Worm (Caenorhabditis elegans) whole organism, L1 larva: ENCODE results near the gene tub-1.

Experiments used
- C34B4.2 ChIP-seq: sonication (generic microtip); optimal IDR thresholded peaks from 2 replicates; lab custom pipeline; 2017; ENCODE audit warnings: mild to moderate bottlenecking, missing genetic modification characterization, missing compliant biosample characterization
- F16B12.6 ChIP-seq: fragments of 150-350 bp; optimal IDR thresholded peaks from 2 replicates; lab custom pipeline; 2014; ENCODE audit warnings: missing biosample characterization, missing genetic modification characterization
- Y116A8C.19 ChIP-seq: sonication (generic microtip); optimal IDR thresholded peaks from 2 replicates; lab custom pipeline; 2016; ENCODE audit warnings: missing compliant biosample characterization, missing genetic modification characterization, borderline replicate concordance
- alr-1 ChIP-seq: fragments of 200-800 bp; sonication (Bioruptor generic); optimal IDR thresholded peaks from 2 replicates; lab custom pipeline; 2018; ENCODE audit warnings: borderline replicate concordance, mild to moderate bottlenecking, missing genetic modification characterization, missing compliant biosample characterization
- ceh-8 ChIP-seq: fragments of 200-800 bp; sonication (Bioruptor generic); optimal IDR thresholded peaks from 2 replicates; lab custom pipeline; 2018; ENCODE audit warnings: mild to moderate bottlenecking, missing genetic modification characterization, moderate library complexity, missing compliant biosample characterization
- ceh-88 ChIP-seq: fragments of 200-800 bp; sonication (Bioruptor generic); IDR thresholded peaks from 2 replicates; pipeline ENCODE4 v1.3.6; 2022; ENCODE audit warnings: missing genetic modification characterization, missing compliant biosample characterization
- ces-1 ChIP-seq: fragments of 150-350 bp; optimal IDR thresholded peaks from 2 replicates; lab custom pipeline; 2014; ENCODE audit warnings: missing biosample characterization, missing genetic modification reagents, missing genetic modification characterization
- dsc-1 ChIP-seq: sonication (generic microtip); optimal IDR thresholded peaks from 2 replicates; lab custom pipeline; 2016; ENCODE audit warnings: mild to moderate bottlenecking, missing genetic modification characterization, missing compliant biosample characterization
- egl-13 ChIP-seq: sonication (generic microtip); optimal IDR thresholded peaks from 2 replicates; lab custom pipeline; 2016; ENCODE audit warnings: missing genotype, missing genetic modification reagents, missing genetic modification characterization, missing compliant biosample characterization
- egl-27 ChIP-seq, 2 experiments: fragments of 150-350 bp in 1 of 2; sonication (generic microtip); optimal IDR thresholded peaks; 3 replicates each; lab custom pipeline; 2017 to 2018; ENCODE audit warnings: missing biosample characterization in 2 of 2, missing genetic modification characterization in 2 of 2, missing genetic modification reagents in 2 of 2
- elt-3 ChIP-seq, 6 experiments: fragments of 150-350 bp in 1 of 6; sonication (generic microtip); optimal IDR thresholded peaks; 2 replicates each; lab custom pipeline; 2017 to 2018; ENCODE audit warnings: missing biosample characterization in 6 of 6, missing genetic modification characterization in 6 of 6, inconsistent platforms in 1 of 6
- ets-5 ChIP-seq: fragments of 200-800 bp; sonication (Bioruptor generic); IDR thresholded peaks from 2 replicates; pipeline ENCODE4 v1.3.6; 2022; ENCODE audit warnings: missing genetic modification characterization, missing compliant biosample characterization
- fkh-10 ChIP-seq: sonication (generic microtip); optimal IDR thresholded peaks from 2 replicates; lab custom pipeline; 2017; ENCODE audit warnings: missing biosample characterization, missing genetic modification reagents, missing genetic modification characterization
- fkh-4 ChIP-seq: sonication (generic microtip); optimal IDR thresholded peaks from 2 replicates; lab custom pipeline; 2016; ENCODE audit warnings: missing compliant biosample characterization, missing genetic modification characterization, borderline replicate concordance
- fkh-8 ChIP-seq: sonication (generic microtip); optimal IDR thresholded peaks from 2 replicates; lab custom pipeline; 2016; ENCODE audit warnings: mild to moderate bottlenecking, missing genetic modification characterization, missing compliant biosample characterization
- fos-1 ChIP-seq: fragments of 150-350 bp; optimal IDR thresholded peaks from 2 replicates; lab custom pipeline; 2014; ENCODE audit warnings: missing biosample characterization, missing genetic modification characterization
- grh-1 ChIP-seq: fragments of 200-800 bp; sonication (Bioruptor generic); IDR thresholded peaks from 2 replicates; pipeline ENCODE4 v1.3.6; 2022; ENCODE audit warnings: missing genetic modification reagents, missing genetic modification characterization, missing compliant biosample characterization
- hlh-4 ChIP-seq: sonication (generic microtip); optimal IDR thresholded peaks from 2 replicates; lab custom pipeline; 2016; ENCODE audit warnings: mild to moderate bottlenecking, missing genetic modification characterization, missing compliant biosample characterization
- irx-1 ChIP-seq: sonication (generic microtip); optimal IDR thresholded peaks from 2 replicates; lab custom pipeline; 2016; ENCODE audit warnings: missing genetic modification characterization, missing compliant biosample characterization
- lin-13 ChIP-seq: fragments of 150-350 bp; optimal IDR thresholded peaks from 2 replicates; lab custom pipeline; 2014; ENCODE audit warnings: missing biosample characterization, missing genetic modification reagents, missing genetic modification characterization
- lin-14 ChIP-seq: fragments of 200-800 bp; sonication (Bioruptor generic); optimal IDR thresholded peaks from 2 replicates; lab custom pipeline; 2018; ENCODE audit warnings: mild to moderate bottlenecking, missing genetic modification characterization, moderate library complexity, missing compliant biosample characterization
- lin-39 ChIP-seq: fragments of 150-350 bp; optimal IDR thresholded peaks from 2 replicates; lab custom pipeline; 2014; ENCODE audit warnings: missing biosample characterization, missing genetic modification reagents, missing genetic modification characterization
- lir-3 ChIP-seq: sonication (generic microtip); optimal IDR thresholded peaks from 2 replicates; lab custom pipeline; 2016; ENCODE audit warnings: mild to moderate bottlenecking, missing genetic modification characterization, moderate library complexity, missing compliant biosample characterization; ENCODE audit not compliant: poor library complexity
- mef-2 ChIP-seq: fragments of 150-350 bp; optimal IDR thresholded peaks from 2 replicates; lab custom pipeline; 2014; ENCODE audit warnings: missing biosample characterization, missing genetic modification characterization
- mep-1 ChIP-seq: fragments of 150-350 bp; optimal IDR thresholded peaks from 2 replicates; lab custom pipeline; 2014; ENCODE audit warnings: missing biosample characterization, missing genetic modification characterization
- nhr-11 ChIP-seq: fragments of 150-350 bp; optimal IDR thresholded peaks from 2 replicates; lab custom pipeline; 2014; ENCODE audit warnings: missing biosample characterization, missing genetic modification characterization
- nhr-19 ChIP-seq: fragments of 200-800 bp; sonication (Bioruptor generic); conservative IDR thresholded peaks from 2 replicates; pipeline ENCODE4 v1.3.6; 2022; ENCODE audit warnings: missing genetic modification characterization, missing compliant biosample characterization
- nhr-20 ChIP-seq: sonication (generic microtip); optimal IDR thresholded peaks from 2 replicates; lab custom pipeline; 2016; ENCODE audit warnings: mild to moderate bottlenecking, missing genetic modification characterization, missing compliant biosample characterization
- nhr-237 ChIP-seq: fragments of 150-350 bp; optimal IDR thresholded peaks from 2 replicates; lab custom pipeline; 2014; ENCODE audit warnings: missing biosample characterization, missing genetic modification characterization
- nhr-28 ChIP-seq: fragments of 150-350 bp; optimal IDR thresholded peaks from 2 replicates; lab custom pipeline; 2014; ENCODE audit warnings: missing biosample characterization, missing genetic modification characterization
- nhr-71 ChIP-seq: sonication (generic microtip); optimal IDR thresholded peaks from 2 replicates; lab custom pipeline; 2016; ENCODE audit warnings: mild to moderate bottlenecking, missing genetic modification characterization, moderate library complexity, missing compliant biosample characterization
- nhr-76 ChIP-seq: sonication (generic microtip); optimal IDR thresholded peaks from 2 replicates; lab custom pipeline; 2017; ENCODE audit warnings: missing biosample characterization, missing genetic modification characterization
- nhr-77 ChIP-seq: fragments of 150-350 bp; optimal IDR thresholded peaks from 2 replicates; lab custom pipeline; 2014; ENCODE audit warnings: missing biosample characterization, missing genetic modification characterization
- nhr-84 ChIP-seq: sonication (generic microtip); optimal IDR thresholded peaks from 2 replicates; lab custom pipeline; 2017; ENCODE audit warnings: missing biosample characterization, missing genetic modification characterization
- nhr-90 ChIP-seq: sonication (generic microtip); optimal IDR thresholded peaks from 2 replicates; lab custom pipeline; 2016; ENCODE audit warnings: mild to moderate bottlenecking, missing genetic modification characterization, missing compliant biosample characterization; ENCODE audit not compliant: poor library complexity
- pag-3 ChIP-seq: sonication (generic microtip); optimal IDR thresholded peaks from 2 replicates; lab custom pipeline; 2017; ENCODE audit warnings: missing genetic modification characterization, mild to moderate bottlenecking, missing compliant biosample characterization, antibody characterized with exemption, borderline replicate concordance; ENCODE audit not compliant: insufficient read depth
- pax-3 ChIP-seq: fragments of 200-800 bp; sonication (Bioruptor generic); optimal IDR thresholded peaks from 2 replicates; lab custom pipeline; 2018; ENCODE audit warnings: mild to moderate bottlenecking, missing genetic modification characterization, moderate library complexity, missing compliant biosample characterization
- pqm-1 ChIP-seq: sonication (generic microtip); optimal IDR thresholded peaks from 3 replicates; lab custom pipeline; 2017; ENCODE audit warnings: missing biosample characterization, missing genetic modification characterization
- snu-23 ChIP-seq: sonication (generic microtip); optimal IDR thresholded peaks from 2 replicates; lab custom pipeline; 2016; ENCODE audit warnings: missing genetic modification characterization, missing compliant biosample characterization
- sox-4 ChIP-seq: sonication (generic microtip); optimal IDR thresholded peaks from 2 replicates; lab custom pipeline; 2016; ENCODE audit warnings: missing genetic modification characterization, missing compliant biosample characterization
- sptf-1 ChIP-seq: fragments of 150-350 bp; optimal IDR thresholded peaks from 2 replicates; lab custom pipeline; 2014; ENCODE audit warnings: missing biosample characterization, missing genetic modification characterization
- unc-130 ChIP-seq: fragments of 150-350 bp; optimal IDR thresholded peaks from 2 replicates; lab custom pipeline; 2017; ENCODE audit warnings: missing biosample characterization, missing genetic modification characterization, inconsistent platforms
- unc-62 ChIP-seq: fragments of 150-350 bp; optimal IDR thresholded peaks from 2 replicates; lab custom pipeline; 2014; ENCODE audit warnings: missing biosample characterization, missing genetic modification reagents, missing genetic modification characterization
- unc-86 ChIP-seq: sonication (generic microtip); optimal IDR thresholded peaks from 2 replicates; lab custom pipeline; 2016; ENCODE audit warnings: missing genetic modification characterization, missing compliant biosample characterization
- xbp-1 ChIP-seq: sonication (generic microtip); optimal IDR thresholded peaks from 2 replicates; lab custom pipeline; 2016; ENCODE audit warnings: missing genetic modification characterization, missing compliant biosample characterization
- zag-1 ChIP-seq: fragments of 150-350 bp; optimal IDR thresholded peaks from 2 replicates; lab custom pipeline; 2014; ENCODE audit warnings: missing biosample characterization, missing genetic modification characterization
- zip-4 ChIP-seq: fragments of 200-800 bp; sonication (Bioruptor generic); optimal IDR thresholded peaks from 2 replicates; lab custom pipeline; 2018; ENCODE audit warnings: mild to moderate bottlenecking, missing genetic modification characterization, moderate library complexity, missing compliant biosample characterization
- ztf-11 ChIP-seq, 2 experiments: sonication (generic microtip); optimal IDR thresholded peaks; 2 replicates each; lab custom pipeline; 2016 to 2017; ENCODE audit warnings: missing genetic modification characterization in 2 of 2, missing biosample characterization in 1 of 2, missing compliant biosample characterization in 1 of 2
- ztf-4 ChIP-seq: fragments of 150-350 bp; optimal IDR thresholded peaks from 2 replicates; lab custom pipeline; 2014; ENCODE audit warnings: missing biosample characterization, missing genetic modification characterization

Gene tub-1

DNA sequence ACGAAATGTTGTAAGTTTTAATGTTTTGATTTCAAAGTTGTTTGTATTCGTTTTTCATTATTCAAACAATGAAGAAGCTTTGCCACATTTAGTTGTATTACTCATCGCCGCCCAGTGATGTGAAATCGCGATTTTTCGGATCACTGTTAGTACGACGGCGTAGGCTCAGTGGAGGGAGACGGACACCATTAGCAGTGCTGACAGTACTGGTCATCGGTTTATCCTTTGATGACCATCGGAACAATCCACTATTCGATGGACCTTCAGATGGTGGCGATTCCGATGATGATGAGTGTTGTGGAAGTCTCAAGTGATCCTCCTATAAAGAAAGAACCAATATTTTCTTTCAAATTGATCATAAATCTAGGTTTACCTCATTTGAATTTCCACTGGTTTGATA lies 30.8 kb upstream of the tub-1 start (continued):
- TF ChIP-seq nhr-28 (tag; lab: Kevin White, UChicago) (no peak), dsc-1 (no peak), ceh-88 (GFP tag; lab: Robert Waterston, UW) (no peak), ztf-11 (tag; optimal IDR thresholded peaks at IDR 0.05; lab: Kevin White, UChicago) (no peak)
- TF ChIP-seq, all 84 proteins: peak for 3

DNA sequence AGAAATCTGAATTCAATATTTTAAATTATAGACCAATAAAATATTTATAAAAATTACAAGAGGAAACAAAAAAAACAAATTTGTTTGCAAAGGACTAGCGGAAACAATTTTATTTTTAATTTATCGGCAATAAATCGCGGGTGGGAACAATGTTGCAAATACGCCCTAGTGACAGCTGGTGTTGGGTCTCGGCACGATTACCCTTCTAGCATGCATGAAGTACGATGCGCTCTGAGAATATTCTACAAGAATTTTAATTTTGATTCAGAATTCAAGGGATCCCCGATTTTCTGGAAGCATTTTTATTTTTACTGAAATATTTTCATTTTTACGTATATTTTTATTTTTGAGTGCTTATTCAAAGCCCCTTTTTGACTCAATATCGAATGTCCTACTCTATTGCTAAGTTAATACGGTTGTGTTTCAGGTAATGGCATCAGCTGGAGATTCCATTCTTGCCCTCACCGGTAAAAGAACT lies 28.3 kb upstream of the tub-1 start, which contains the start of the genes mig-5 and cct-1:
TSS of gene mig-5 (minus strand) at position 8 of the 478 bp plus-strand sequence.
TSS of gene cct-1 (plus strand) at position 428 of the 478 bp plus-strand sequence.
- TF ChIP-seq nhr-84 (tag; lab: Kevin White, UChicago) (no peak), nhr-28 (tag; lab: Kevin White, UChicago) (peak; percentile 26), grh-1 (GFP tag; lab: Robert Waterston, UW) (peak; percentile 98), ceh-88 (GFP tag; lab: Robert Waterston, UW) (peak; percentile 96), nhr-11 (tag; lab: Kevin White, UChicago) (peak; percentile 98), ceh-8 (GFP tag; lab: Kevin White, UChicago) (peak; percentile 97), egl-27 (tag; optimal IDR thresholded peaks at IDR 0.05; lab: Kevin White, UChicago) (peak; percentile 73 to 88), C34B4.2 (tag; lab: Kevin White, UChicago) (peak; percentile 71), mep-1 (tag; lab: Kevin White, UChicago) (peak; percentile 99), F16B12.6 (tag; lab: Kevin White, UChicago) (peak; percentile 75), irx-1 (tag; lab: Kevin White, UChicago) (peak; percentile 97), mef-2 (peak; percentile 85), hlh-4 (tag; lab: Kevin White, UChicago) (peak; percentile 12), sptf-1 (tag; lab: Kevin White, UChicago) (no peak), pag-3 (tag; lab: Kevin White, UChicago) (peak; percentile 53), fkh-8 (tag; lab: Kevin White, UChicago) (peak; percentile 98), unc-130 (tag; lab: Kevin White, UChicago) (peak; percentile 100), fos-1 (tag; lab: Kevin White, UChicago) (peak; percentile 95), ets-5 (GFP tag; lab: Robert Waterston, UW) (no peak), lin-14 (GFP tag; lab: Kevin White, UChicago) (peak; percentile 98), xbp-1 (tag; lab: Kevin White, UChicago) (peak; percentile 98), ztf-4 (tag; lab: Kevin White, UChicago) (peak; percentile 95), egl-13 (tag; lab: Kevin White, UChicago) (peak; percentile 97), nhr-90 (tag; lab: Kevin White, UChicago) (peak; percentile 98), nhr-77 (tag; lab: Kevin White, UChicago) (peak; percentile 90), Y116A8C.19 (tag; lab: Kevin White, UChicago) (no peak), unc-86 (tag; lab: Kevin White, UChicago) (peak; percentile 98), unc-62 (GFP tag; lab: Kevin White, UChicago) (peak; percentile 45), elt-3 (tag; optimal IDR thresholded peaks at IDR 0.05; lab: Kevin White, UChicago) (peak in 5 of 6 experiments; percentile 63 to 99 (median 91)), sox-4 (tag; lab: Kevin White, UChicago) (peak; percentile 94), nhr-71 (tag; lab: Kevin White, UChicago) (peak; percentile 99), pqm-1 (tag; lab: Kevin White, UChicago) (peak; percentile 38), zip-4 (GFP tag; lab: Kevin White, UChicago) (peak; percentile 91), nhr-237 (peak; percentile 95), ces-1 (GFP tag; lab: Kevin White, UChicago) (peak; percentile 39), dsc-1 (peak; percentile 99), ztf-11 (tag; optimal IDR thresholded peaks at IDR 0.05; lab: Kevin White, UChicago) (peak; percentile 40 to 87), alr-1 (no peak), zag-1 (tag; lab: Kevin White, UChicago) (peak; percentile 87), pax-3 (tag; lab: Kevin White, UChicago) (peak; percentile 91), lin-39 (peak; percentile 98), nhr-76 (tag; lab: Kevin White, UChicago) (peak; percentile 34), fkh-4 (tag; lab: Kevin White, UChicago) (peak; percentile 91), snu-23 (peak; percentile 99), nhr-19 (GFP tag; lab: Robert Waterston, UW) (peak; percentile 98), nhr-20 (tag; lab: Kevin White, UChicago) (peak; percentile 99), lin-13 (GFP tag; lab: Kevin White, UChicago) (peak; percentile 97), lir-3 (tag; lab: Kevin White, UChicago) (peak; percentile 95), fkh-10 (peak; percentile 84)
